Fruit fly (Drosophila melanogaster) Kc167 (cell line): Measurements from ENCODE around the gene CG15537.

Experiments
- Myc ChIP-seq: fragments of >200 bp; optimal IDR thresholded peaks from 2 replicates; lab custom pipeline; 2017; ENCODE audit warnings: missing external identifiers
- Sin3A ChIP-seq: fragments of >200 bp; optimal IDR thresholded peaks from 2 replicates; lab custom pipeline; 2018; ENCODE audit warnings: missing external identifiers
- h ChIP-seq: fragments of >200 bp; optimal IDR thresholded peaks from 3 replicates; lab custom pipeline; 2018; ENCODE audit warnings: missing external identifiers
- insv ChIP-seq: fragments of >200 bp; optimal IDR thresholded peaks from 3 replicates; lab custom pipeline; 2018; ENCODE audit warnings: missing external identifiers
- psq ChIP-seq: fragments of >200 bp; optimal IDR thresholded peaks from 2 replicates; lab custom pipeline; 2017; ENCODE audit warnings: missing external identifiers
- ttk ChIP-seq: sonication (Bioruptor generic); optimal IDR thresholded peaks from 2 replicates; lab custom pipeline; 2017; ENCODE audit warnings: missing external identifiers

Gene CG15537

DNA sequence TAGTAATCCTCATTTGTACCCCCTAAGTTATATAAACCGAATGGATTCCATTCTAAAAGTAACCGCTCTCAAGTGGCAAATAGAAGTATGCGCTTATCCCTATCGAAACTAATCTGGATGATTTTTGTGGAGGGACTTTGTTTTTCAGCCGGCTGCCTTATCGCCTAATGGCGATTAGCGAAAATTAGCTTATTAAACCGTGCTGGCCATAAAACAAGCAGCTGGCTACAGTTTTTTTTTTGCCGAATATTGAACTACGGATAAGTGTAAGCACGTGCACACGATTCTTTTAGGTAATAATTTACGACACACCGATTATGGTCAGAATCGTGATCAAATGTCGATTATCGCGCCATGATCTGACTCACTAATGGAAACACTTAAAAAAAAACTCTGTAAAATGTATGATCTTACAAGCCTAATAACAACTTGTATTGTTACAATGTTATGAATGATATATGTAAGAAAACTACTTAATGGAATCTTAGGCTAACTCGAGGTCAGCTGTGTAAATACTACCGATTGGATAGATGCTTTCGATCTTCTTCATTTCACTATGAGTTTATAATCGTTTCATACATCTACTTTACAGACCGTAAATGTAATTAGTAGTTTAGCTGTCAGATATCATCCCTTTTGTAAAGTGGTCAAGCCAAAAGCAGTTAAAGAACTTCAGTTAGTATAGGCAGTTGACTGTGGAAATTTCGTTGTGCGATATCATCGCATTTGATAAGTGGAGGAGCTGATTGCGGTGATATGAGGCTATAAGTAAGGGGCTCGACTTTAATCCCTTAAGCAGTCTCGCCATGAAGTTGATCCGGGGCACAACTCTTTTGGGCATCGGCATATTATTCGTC, 11.9 kb downstream of the CG15537 start, which contains the start of gene CG15534:
TSS of gene CG15534 (plus strand) at position 807 of the 857 bp plus-strand sequence.
- TF ChIP-seq Sin3A (lab: Kevin White, UChicago) = no peak
- no peak for TF ChIP-seq h
- TF ChIP-seq Myc = no peak
- TF ChIP-seq insv = no peak

DNA sequence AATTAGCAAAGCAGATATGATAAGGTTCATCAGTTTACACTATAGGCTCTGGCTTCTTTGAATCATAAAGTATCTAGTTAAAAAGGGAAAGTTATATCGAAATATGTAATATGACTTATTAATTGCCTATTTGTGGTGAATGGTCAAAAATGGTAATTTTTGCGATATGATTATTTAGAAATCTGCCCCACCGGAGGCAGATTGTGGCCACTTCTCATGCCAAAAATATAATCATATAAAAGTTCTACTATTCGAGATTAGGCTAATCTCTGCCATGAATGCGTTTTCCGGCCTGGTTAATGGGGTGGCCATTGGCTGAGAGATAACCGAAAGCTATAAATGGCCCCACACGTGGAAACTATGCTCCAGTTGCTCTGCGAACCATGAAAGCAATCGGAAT, 14.9 kb downstream of the CG15537 start, which contains the start of gene CG15533:
TSS of gene CG15533 (plus strand) at position 362 of the 400 bp plus-strand sequence.
- TF ChIP-seq insv = no peak
- TF ChIP-seq h = no peak
- no peak for TF ChIP-seq Myc
- no peak for TF ChIP-seq Sin3A (lab: Kevin White, UChicago)
- TF ChIP-seq ttk (lab: Kevin White, UChicago) = no peak
- no peak for TF ChIP-seq psq (lab: Kevin White, UChicago)

DNA sequence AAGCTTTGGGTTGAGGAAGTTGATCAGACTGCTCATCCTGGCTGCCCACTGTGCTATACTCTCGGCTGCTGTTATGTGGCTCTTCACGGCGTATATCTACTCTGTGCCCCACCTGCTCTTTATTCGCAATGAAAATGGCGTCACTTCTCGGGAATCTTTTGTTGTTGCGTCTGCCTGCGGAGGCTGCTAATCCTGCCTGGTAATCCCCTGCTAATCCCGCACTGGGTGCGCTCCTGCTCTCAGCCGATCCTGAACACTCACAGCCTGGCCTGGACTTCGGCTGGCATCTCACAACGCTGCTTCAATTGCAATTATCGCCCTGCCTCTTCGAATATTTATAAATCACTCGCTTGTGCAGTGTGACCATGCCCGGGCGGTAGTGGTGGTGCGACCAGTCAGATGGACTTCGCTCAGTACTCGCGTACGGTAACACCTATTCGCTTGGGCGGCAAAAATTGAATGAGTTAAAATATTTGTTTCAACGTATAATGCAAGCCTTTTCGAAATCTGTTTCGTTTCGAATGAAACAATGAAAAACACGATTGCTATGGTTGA, 15.5 kb downstream of the CG15537 start, which contains the start of gene CG2218:
TSS of gene CG2218 (minus strand) at position 472 of the 555 bp plus-strand sequence.
- TF ChIP-seq h = no peak
- TF ChIP-seq psq (lab: Kevin White, UChicago) = no peak
- no peak for TF ChIP-seq ttk (lab: Kevin White, UChicago)
- TF ChIP-seq Sin3A (lab: Kevin White, UChicago) = no peak
- TF ChIP-seq insv = no peak
- no peak for TF ChIP-seq Myc

DNA sequence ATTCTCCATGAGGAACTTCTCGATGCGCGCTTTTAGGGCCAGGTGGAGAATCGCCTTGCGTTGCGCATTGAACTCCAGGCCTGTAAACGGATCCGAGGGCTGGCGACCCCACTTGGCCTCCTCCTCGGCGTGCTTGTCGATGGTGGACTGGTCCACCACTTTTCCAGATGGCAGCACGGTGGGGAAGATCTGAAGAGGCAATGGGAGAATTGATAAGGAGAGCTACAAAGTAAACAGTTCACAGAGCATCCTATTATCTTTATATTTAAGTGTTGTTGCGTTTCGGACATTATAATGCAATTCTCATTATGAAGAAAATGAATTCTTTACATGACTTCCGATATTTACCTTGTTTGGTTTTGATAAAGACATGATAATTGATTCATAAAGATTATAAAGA, 16.8 kb downstream of the CG15537 start:
- TF ChIP-seq h (no peak), psq (lab: Kevin White, UChicago) (no peak), ttk (lab: Kevin White, UChicago) (no peak), Myc (no peak), insv (no peak), Sin3A (lab: Kevin White, UChicago) (no peak)

DNA sequence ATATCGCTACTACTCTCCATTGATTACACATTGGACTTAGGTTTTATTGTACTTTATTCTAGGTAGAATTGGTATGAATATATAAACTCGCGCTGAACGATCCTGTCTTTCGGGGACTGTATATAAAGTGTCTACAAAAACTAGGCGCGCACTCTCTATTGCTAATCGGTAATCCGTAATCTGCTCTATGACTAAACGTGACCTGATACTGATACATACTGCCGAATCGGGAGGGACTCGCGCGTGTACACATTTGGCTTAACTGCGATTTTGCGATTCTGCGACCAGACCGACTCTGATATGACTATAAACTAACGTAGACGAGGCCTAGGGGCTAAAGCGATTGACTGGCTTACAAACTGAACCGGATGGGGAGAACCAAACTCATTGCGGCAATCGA, 17.8 kb downstream of the CG15537 start:
- TF ChIP-seq h = no peak
- TF ChIP-seq insv = no peak
- no peak for TF ChIP-seq ttk (lab: Kevin White, UChicago)
- TF ChIP-seq Myc = no peak
- no peak for TF ChIP-seq psq (lab: Kevin White, UChicago)
- TF ChIP-seq Sin3A (lab: Kevin White, UChicago) = no peak

DNA sequence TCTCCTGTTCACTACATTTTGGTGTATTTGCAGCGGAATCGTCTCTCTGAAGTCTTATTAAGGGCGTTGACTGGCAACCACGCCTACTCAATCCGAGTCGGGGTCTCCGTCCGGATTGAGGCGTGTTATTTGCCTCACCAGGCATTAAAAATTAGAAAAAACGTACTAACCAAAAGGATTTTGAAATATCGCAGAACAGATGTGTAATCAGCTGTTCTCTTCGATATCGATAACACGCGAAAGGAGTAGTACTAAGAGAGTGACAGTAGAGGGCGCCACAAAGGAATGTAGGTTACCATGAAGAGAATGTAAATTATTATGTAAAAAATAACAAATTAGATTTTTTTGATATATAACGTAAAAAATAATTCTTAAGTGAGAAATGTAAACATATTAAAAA, 18.4 kb downstream of the CG15537 start, which contains the start of gene CG15536:
TSS of gene CG15536 (minus strand) at position 170 of the 400 bp plus-strand sequence.
- TF ChIP-seq Sin3A (lab: Kevin White, UChicago) (no peak), h (no peak), psq (lab: Kevin White, UChicago) (no peak), Myc (no peak), insv (no peak), ttk (lab: Kevin White, UChicago) (no peak)

DNA sequence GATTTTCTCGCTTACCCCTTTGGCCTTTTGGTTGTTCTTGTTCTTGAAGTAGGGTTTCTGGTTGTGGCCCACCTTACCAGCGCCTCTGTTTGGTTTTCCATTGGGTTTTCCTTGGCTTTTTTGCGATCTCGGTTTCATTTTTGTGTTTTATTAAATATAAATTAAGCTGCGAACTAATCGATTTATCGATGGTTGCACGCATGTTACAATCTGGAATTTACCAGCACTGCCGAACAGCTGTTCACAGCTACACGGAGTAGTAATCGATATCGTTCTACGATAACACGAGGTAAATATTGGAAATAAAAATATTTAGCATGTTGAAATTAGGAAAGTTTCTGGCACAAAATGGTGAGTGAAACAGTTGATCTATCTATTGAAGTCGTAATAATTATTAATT, 19.7 kb downstream of the CG15537 start, which contains the start of the genes CG15535 and mRpS18C:
TSS of gene CG15535 (minus strand) at position 235 of the 400 bp plus-strand sequence.
TSS of gene mRpS18C (plus strand) at position 280 of the 400 bp plus-strand sequence.
- TF ChIP-seq psq (lab: Kevin White, UChicago) (no peak), insv (no peak), h (no peak), ttk (lab: Kevin White, UChicago) (no peak), Myc (no peak)

DNA sequence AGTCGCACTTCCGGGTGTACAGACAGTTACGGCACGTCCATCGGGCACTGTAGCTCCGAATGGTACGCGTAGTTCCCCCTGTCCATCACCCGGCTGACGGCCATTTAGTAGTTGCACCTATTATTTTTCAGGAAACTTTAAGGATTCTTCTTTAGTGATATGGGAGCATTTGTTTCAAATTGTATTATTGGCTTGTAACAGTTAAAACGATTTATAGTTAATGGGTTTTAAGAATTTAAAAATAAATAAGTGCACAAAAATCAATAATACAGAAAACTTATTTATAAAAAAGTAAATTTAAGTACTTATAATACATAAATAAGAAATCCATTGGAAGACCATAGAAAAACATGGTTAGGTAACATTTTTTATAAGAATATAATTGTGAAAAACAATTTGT, 20.5 kb downstream of the CG15537 start, which contains the start of the genes CG2217 and CG42740:
TSS of gene CG2217 (minus strand) at position 101 of the 400 bp plus-strand sequence.
TSS of gene CG42740 (minus strand) at position 101 of the 400 bp plus-strand sequence.
- TF ChIP-seq psq (lab: Kevin White, UChicago) (no peak), Sin3A (lab: Kevin White, UChicago) (no peak), Myc (no peak), insv (no peak), ttk (lab: Kevin White, UChicago) (no peak), h (no peak)

DNA sequence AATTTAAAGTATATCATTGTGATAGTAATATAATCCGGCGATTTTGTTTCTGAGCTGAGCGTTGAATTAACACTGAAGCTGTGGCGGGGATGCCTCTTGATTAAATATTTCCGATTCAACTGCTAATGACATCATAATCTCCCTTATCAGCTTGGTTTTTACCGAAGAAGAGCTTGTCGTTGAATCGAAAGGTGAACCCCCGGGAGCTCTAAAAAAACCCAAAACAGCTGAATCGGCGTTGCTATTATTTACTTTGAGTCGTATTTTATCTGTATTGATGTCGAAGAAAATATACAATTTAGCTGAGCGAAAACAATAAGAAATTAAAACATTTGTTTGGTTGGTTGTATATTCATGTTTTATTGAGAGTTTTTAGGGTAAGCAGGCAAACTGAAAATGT, 24.2 kb downstream of the CG15537 start:
- TF ChIP-seq Myc (no peak), psq (lab: Kevin White, UChicago) (no peak), ttk (lab: Kevin White, UChicago) (no peak), h (no peak), Sin3A (lab: Kevin White, UChicago) (no peak), insv (no peak)

DNA sequence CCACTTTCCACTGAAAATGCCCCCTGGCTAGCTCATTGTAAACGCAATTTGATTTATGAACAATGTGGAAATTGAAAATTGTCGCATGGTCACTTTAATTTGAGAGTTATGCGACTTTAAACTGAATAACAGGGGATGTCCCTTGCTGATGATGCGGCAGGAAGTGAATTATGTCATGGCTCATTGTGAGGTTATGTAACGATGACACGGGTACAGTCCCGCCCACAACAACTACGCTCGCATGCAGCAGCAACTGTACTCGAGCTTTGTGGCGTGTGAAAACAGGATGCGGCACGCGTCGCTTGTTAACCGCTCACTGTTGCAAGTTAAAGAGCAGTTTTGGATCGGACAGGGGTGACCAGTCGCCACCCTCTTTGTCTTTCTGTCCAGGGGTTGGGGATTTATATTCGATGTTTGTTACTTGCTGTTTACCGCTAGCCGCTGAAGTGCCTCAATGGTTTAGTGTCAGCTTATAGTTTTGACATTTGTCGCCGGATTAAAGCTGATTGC, 26.6 kb downstream of the CG15537 start:
- TF ChIP-seq Myc (no peak), ttk (lab: Kevin White, UChicago) (no peak), psq (lab: Kevin White, UChicago) (no peak), Sin3A (lab: Kevin White, UChicago) (no peak), insv (no peak), h (no peak)

DNA sequence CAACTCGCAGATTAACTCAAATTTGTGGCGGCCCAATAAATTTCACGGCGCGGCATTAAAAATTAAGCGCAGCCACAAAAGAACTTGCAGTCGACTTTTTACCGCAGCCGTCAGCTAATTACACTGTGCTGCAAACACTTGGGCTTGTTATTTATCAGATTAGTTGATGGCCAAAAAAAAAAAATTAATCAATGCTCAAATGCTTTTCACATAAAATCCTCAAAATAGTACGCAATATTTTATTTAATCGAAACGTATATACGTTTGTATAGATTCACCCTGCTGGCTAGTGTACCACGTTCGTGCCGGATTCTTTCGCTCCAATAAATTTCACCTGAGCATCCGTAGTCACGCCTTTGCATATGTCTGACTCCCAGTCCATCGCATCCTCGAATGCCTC, 29.6 kb downstream of the CG15537 start:
- TF ChIP-seq ttk (lab: Kevin White, UChicago) (no peak), Myc (no peak), psq (lab: Kevin White, UChicago) (no peak), h (no peak), Sin3A (lab: Kevin White, UChicago) (no peak), insv (no peak)

DNA sequence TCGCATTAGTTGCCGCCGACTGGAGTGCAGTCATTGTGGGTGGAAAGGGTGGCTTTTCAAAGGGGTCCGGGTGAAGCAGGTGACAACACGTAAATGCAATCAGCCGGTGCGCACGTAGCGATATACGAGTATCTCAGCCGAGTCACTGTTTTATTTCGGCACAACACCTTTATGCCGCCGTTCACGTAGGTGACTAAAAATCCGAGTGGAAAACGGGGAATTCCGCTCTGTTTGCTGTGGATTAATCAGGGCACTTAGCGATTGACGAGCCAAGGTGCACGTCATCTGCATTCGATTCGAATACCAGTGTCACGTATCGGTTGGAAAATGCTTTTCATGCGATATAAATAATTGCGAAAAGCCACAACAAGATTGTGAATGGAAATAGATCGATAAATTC, 36.9 kb downstream of the CG15537 start:
- TF ChIP-seq psq (lab: Kevin White, UChicago) (no peak), h (no peak), Sin3A (lab: Kevin White, UChicago) (no peak), Myc (no peak), ttk (lab: Kevin White, UChicago) (no peak)
